Worm (Caenorhabditis elegans) whole organism, L3 larva: Measurements from ENCODE around the gene Y59A8B.21.

Experiments used
- ceh-28 ChIP-seq: fragments of 150-350 bp; optimal IDR thresholded peaks from 2 replicates; lab custom pipeline; 2014; ENCODE audit warnings: missing biosample characterization, missing genetic modification reagents, missing genetic modification characterization
- nhr-28 ChIP-seq: fragments of 150-350 bp; optimal IDR thresholded peaks from 2 replicates; lab custom pipeline; 2014; ENCODE audit warnings: missing biosample characterization, missing genetic modification characterization

DNA sequence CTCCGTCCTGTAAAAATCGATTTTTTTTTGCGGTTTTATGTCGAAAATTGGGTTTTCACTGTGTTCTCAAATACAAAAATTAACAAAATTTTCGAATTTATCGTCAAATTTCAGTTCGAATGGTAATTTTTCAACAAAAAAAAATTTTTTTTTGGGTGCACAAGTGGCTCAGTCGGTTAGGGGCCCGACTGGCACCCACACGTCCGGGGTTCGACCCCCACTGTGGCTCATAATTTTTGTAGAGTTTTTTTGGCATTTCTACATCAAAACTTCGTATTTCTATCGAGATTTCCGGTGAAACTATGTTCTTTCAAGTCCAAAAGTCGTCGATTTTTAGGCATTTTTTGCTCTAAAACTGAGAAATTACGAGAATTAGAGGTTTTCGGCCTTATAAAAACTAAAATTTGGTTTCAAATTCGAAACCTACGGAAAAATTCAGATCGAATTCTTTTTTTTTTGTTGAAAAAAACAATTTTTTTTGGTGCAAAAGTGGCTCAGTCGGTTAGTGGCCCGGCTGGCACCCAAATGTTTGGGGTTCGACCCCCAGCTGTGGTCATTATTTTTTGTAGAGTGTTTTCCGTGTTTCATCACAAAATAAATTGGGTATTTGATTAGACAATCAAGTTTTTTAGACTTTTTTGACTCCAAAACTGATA lies 37.9 kb upstream of the Y59A8B.21 start:
- TF ChIP-seq nhr-28 (tag; lab: Kevin White, UChicago) (no peak), ceh-28 (no peak)
